Worm (Caenorhabditis elegans) whole organism, midembryonic: Measurements from ENCODE around the gene pmpl-1.

Experiments used
- klf-2 ChIP-seq: fragments of 200-800 bp; sonication (Bioruptor generic); conservative IDR thresholded peaks from 2 replicates; pipeline ENCODE4 v1.3.6; 2022; ENCODE audit warnings: missing genetic modification reagents, missing genetic modification characterization, missing compliant biosample characterization
- ref-1 ChIP-seq: fragments of 200-800 bp; sonication (Bioruptor generic); conservative IDR thresholded peaks from 2 replicates; pipeline ENCODE4 v1.3.6; 2022; ENCODE audit warnings: missing genetic modification reagents, missing genetic modification characterization, missing compliant biosample characterization
- tab-1 ChIP-seq: fragments of 200-800 bp; sonication (Bioruptor generic); IDR thresholded peaks from 2 replicates; pipeline ENCODE4 v1.3.6; 2022; ENCODE audit warnings: missing genetic modification characterization, missing compliant biosample characterization
- ztf-29 ChIP-seq: fragments of 200-800 bp; sonication (Bioruptor generic); IDR thresholded peaks from 2 replicates; pipeline ENCODE4 v1.3.6; 2022; ENCODE audit warnings: missing genetic modification reagents, missing genetic modification characterization, missing compliant biosample characterization

- TF ChIP-seq tab-1 (GFP tag; lab: Robert Waterston, UW): no peak
- no peak for TF ChIP-seq ref-1 (GFP tag; lab: Robert Waterston, UW)
- no peak for TF ChIP-seq ztf-29 (GFP tag; lab: Robert Waterston, UW)
- no peak for TF ChIP-seq klf-2 (GFP tag; lab: Robert Waterston, UW)
Measured at ce11 chrX:3819697-3820096, 31.9 kb downstream of the pmpl-1 start.
